Fruit fly (Drosophila melanogaster): ENCODE data around the gene CG15196.

DNA sequence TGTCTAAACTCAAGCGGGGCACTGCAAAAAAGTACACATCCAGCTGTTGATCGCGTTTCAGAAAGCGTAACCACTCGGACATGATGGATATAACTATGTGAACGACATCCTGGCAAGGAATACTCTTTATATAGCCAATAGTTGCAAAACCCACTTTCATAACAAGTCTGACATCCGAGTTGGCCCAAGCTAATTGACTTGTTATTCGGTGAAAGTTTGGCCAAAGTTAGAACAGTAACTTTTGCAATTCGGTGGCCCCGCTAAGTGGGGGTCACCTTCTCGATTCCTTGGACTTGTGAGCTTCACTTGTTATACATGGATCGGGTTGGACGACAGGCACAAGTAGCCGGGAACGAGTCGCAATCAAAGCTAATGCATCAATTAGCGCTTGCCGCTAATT is 7.6 kb downstream of the CG15196 start, which contains the start of the genes Gr10a and Or10a:
- TF ChIP-seq psq (optimal IDR thresholded peaks at IDR 0.05): no peak
- no peak for TF ChIP-seq usp (GFP tag; optimal IDR thresholded peaks at IDR 0.05)
- TF ChIP-seq CG8478 (optimal IDR thresholded peaks at IDR 0.05): no peak
- TF ChIP-seq pan (optimal IDR thresholded peaks at IDR 0.05): no peak
- TF ChIP-seq Dll (optimal IDR thresholded peaks at IDR 0.05): no peak
